Worm (Caenorhabditis elegans): Measurements from ENCODE around the gene T14G12.6.
A peak's percentile ranks its signal among the peaks of the same experiment; 100 is the strongest.

ce11 chrX:3803314-3803713 lies 44.1 kb upstream of the T14G12.6 start, which contains the start of gene F35A5.8:
- TF ChIP-seq nhr-6 (tag; optimal IDR thresholded peaks at IDR 0.05) (peak; percentile 62), zag-1 (tag; optimal IDR thresholded peaks at IDR 0.05) (peak; percentile 33), ztf-11 (tag; optimal IDR thresholded peaks at IDR 0.05) (no peak), nhr-11 (tag; optimal IDR thresholded peaks at IDR 0.05) (no peak), R02D3.7 (tag; optimal IDR thresholded peaks at IDR 0.05) (no peak), mdl-1 (tag; optimal IDR thresholded peaks at IDR 0.05) (no peak)
